Worm (Caenorhabditis elegans) whole organism, young adult: ENCODE results near the gene F59E12.9.

Experiments used
- B0019.2 ChIP-seq: fragments of 200-800 bp; sonication (Bioruptor generic); conservative IDR thresholded peaks from 2 replicates; pipeline ENCODE4 v1.3.6; 2022; ENCODE audit warnings: missing genetic modification reagents, missing genetic modification characterization, missing compliant biosample characterization
- D2030.7 ChIP-seq: fragments of 200-800 bp; sonication (Bioruptor generic); IDR thresholded peaks from 2 replicates; pipeline ENCODE4 v1.3.6; 2022; ENCODE audit warnings: missing genetic modification reagents, missing genetic modification characterization, missing compliant biosample characterization
- F10E7.11 ChIP-seq: sonication (generic microtip); optimal IDR thresholded peaks from 2 replicates; lab custom pipeline; 2017; ENCODE audit warnings: mild to moderate bottlenecking, missing genetic modification characterization, moderate library complexity, missing compliant biosample characterization
- F33H1.4 ChIP-seq: fragments of 200-800 bp; sonication (Bioruptor generic); IDR thresholded peaks from 2 replicates; pipeline ENCODE4 v1.3.6; 2022; ENCODE audit warnings: missing genetic modification reagents, missing genetic modification characterization, missing compliant biosample characterization
- F49E8.2 ChIP-seq: sonication (generic microtip); optimal IDR thresholded peaks from 3 replicates; lab custom pipeline; 2017; ENCODE audit warnings: missing genetic modification characterization, mild to moderate bottlenecking, missing compliant biosample characterization, antibody characterized with exemption, moderate library complexity; ENCODE audit not compliant: insufficient read depth
- F57A8.1 ChIP-seq: fragments of 200-800 bp; sonication (Bioruptor generic); optimal IDR thresholded peaks from 2 replicates; lab custom pipeline; 2018; ENCODE audit warnings: mild to moderate bottlenecking, missing genetic modification characterization, moderate library complexity, missing compliant biosample characterization
- T07F8.4 ChIP-seq: sonication (generic microtip); optimal IDR thresholded peaks from 2 replicates; lab custom pipeline; 2016; ENCODE audit warnings: mild to moderate bottlenecking, missing genetic modification characterization, moderate library complexity, missing compliant biosample characterization
- Y53F4B.3 ChIP-seq: fragments of 200-800 bp; sonication (Bioruptor generic); IDR thresholded peaks from 2 replicates; pipeline ENCODE4 v1.3.6; 2022; ENCODE audit warnings: missing genetic modification reagents, missing genetic modification characterization, missing compliant biosample characterization
- Y67H2A.10 ChIP-seq: fragments of 200-800 bp; sonication (Bioruptor generic); conservative IDR thresholded peaks from 2 replicates; pipeline ENCODE4 v1.3.6; 2022; ENCODE audit warnings: missing genetic modification reagents, missing genetic modification characterization, missing compliant biosample characterization
- ama-1 ChIP-seq, 3 experiments: fragments of 150-350 bp in 1 of 3; sonication (generic microtip) in 2 of 3; optimal IDR thresholded peaks; 2 replicates each; lab custom pipeline; 2014 to 2018; ENCODE audit warnings: missing biosample characterization in 2 of 3, missing genetic modification characterization in 2 of 3, missing genetic modification reagents in 2 of 3
- aptf-2 ChIP-seq: fragments of 200-800 bp; sonication (Bioruptor generic); conservative IDR thresholded peaks from 2 replicates; pipeline ENCODE4 v1.3.6; 2022; ENCODE audit warnings: missing genetic modification reagents, missing genetic modification characterization, missing compliant biosample characterization
- athp-1 ChIP-seq: sonication (generic microtip); optimal IDR thresholded peaks from 2 replicates; lab custom pipeline; 2017; ENCODE audit warnings: mild to moderate bottlenecking, missing genetic modification characterization, missing compliant biosample characterization
- attf-3 ChIP-seq: fragments of 200-800 bp; sonication (Bioruptor generic); conservative IDR thresholded peaks from 2 replicates; pipeline ENCODE4 v1.3.6; 2022; ENCODE audit warnings: missing genetic modification reagents, missing genetic modification characterization, missing compliant biosample characterization
- bed-2 ChIP-seq: fragments of 200-800 bp; sonication (Bioruptor generic); IDR thresholded peaks from 2 replicates; pipeline ENCODE4 v1.3.6; 2022; ENCODE audit warnings: missing genetic modification reagents, missing genetic modification characterization, missing compliant biosample characterization
- ccch-3 ChIP-seq: fragments of 200-800 bp; sonication (Bioruptor generic); optimal IDR thresholded peaks from 2 replicates; lab custom pipeline; 2018; ENCODE audit warnings: mild to moderate bottlenecking, missing genetic modification characterization, missing compliant biosample characterization
- ceh-100 ChIP-seq: fragments of 200-800 bp; sonication (Bioruptor generic); IDR thresholded peaks from 2 replicates; pipeline ENCODE4 v1.3.6; 2022; ENCODE audit warnings: missing genetic modification reagents, missing genetic modification characterization, missing compliant biosample characterization
- ceh-27 ChIP-seq: fragments of 200-800 bp; sonication (Bioruptor generic); optimal IDR thresholded peaks from 2 replicates; lab custom pipeline; 2018; ENCODE audit warnings: mild to moderate bottlenecking, missing genetic modification characterization, moderate library complexity, missing compliant biosample characterization
- ceh-79 ChIP-seq: sonication (generic microtip); optimal IDR thresholded peaks from 2 replicates; lab custom pipeline; 2017; ENCODE audit warnings: mild to moderate bottlenecking, missing genetic modification characterization, missing compliant biosample characterization
- ceh-91 ChIP-seq: fragments of 200-800 bp; sonication (Bioruptor generic); IDR thresholded peaks from 2 replicates; pipeline ENCODE4 v1.3.6; 2022; ENCODE audit warnings: missing genetic modification reagents, missing genetic modification characterization, missing compliant biosample characterization
- dpff-1 ChIP-seq: sonication (generic microtip); optimal IDR thresholded peaks from 2 replicates; lab custom pipeline; 2017; ENCODE audit warnings: mild to moderate bottlenecking, missing genetic modification characterization, missing compliant biosample characterization
- egl-44 ChIP-seq: fragments of 200-800 bp; sonication (Bioruptor generic); IDR thresholded peaks from 2 replicates; pipeline ENCODE4 v1.3.6; 2022; ENCODE audit warnings: missing genetic modification reagents, missing genetic modification characterization, missing compliant biosample characterization
- him-1 ChIP-seq: sonication (generic microtip); optimal IDR thresholded peaks from 2 replicates; lab custom pipeline; 2016; ENCODE audit warnings: missing genotype, missing genetic modification reagents, missing genetic modification characterization, missing compliant biosample characterization
- hlh-12 ChIP-seq: sonication (generic microtip); optimal IDR thresholded peaks from 2 replicates; lab custom pipeline; 2016; ENCODE audit warnings: missing genetic modification characterization, missing compliant biosample characterization
- hlh-26 ChIP-seq: fragments of 200-800 bp; sonication (Bioruptor generic); conservative IDR thresholded peaks from 2 replicates; pipeline ENCODE4 v1.3.6; 2022; ENCODE audit warnings: missing genetic modification reagents, missing genetic modification characterization, missing compliant biosample characterization
- lin-35 ChIP-seq, 3 experiments: fragments of 150-350 bp in 2 of 3; sonication (generic microtip) in 1 of 3; optimal IDR thresholded peaks; 2 replicates each; lab custom pipeline; 2014 to 2018; ENCODE audit warnings: missing biosample characterization in 3 of 3, missing genetic modification characterization in 3 of 3, missing genetic modification reagents in 3 of 3
- lir-1 ChIP-seq: fragments of 200-800 bp; sonication (Bioruptor generic); conservative IDR thresholded peaks from 2 replicates; pipeline ENCODE4 v1.3.6; 2022; ENCODE audit warnings: missing genetic modification reagents, missing genetic modification characterization, missing compliant biosample characterization
- lsl-1 ChIP-seq: fragments of 200-800 bp; sonication (Bioruptor generic); optimal IDR thresholded peaks from 2 replicates; lab custom pipeline; 2018; ENCODE audit warnings: mild to moderate bottlenecking, missing genetic modification characterization, moderate library complexity, missing compliant biosample characterization
- mes-4 ChIP-seq: sonication (generic microtip); optimal IDR thresholded peaks from 2 replicates; lab custom pipeline; 2016; ENCODE audit warnings: missing genotype, missing genetic modification characterization, missing compliant biosample characterization
- nhr-120 ChIP-seq: fragments of 200-800 bp; sonication (Bioruptor generic); IDR thresholded peaks from 2 replicates; pipeline ENCODE4 v1.3.6; 2022; ENCODE audit warnings: missing genetic modification characterization, missing compliant biosample characterization
- nhr-27 ChIP-seq: fragments of 200-800 bp; sonication (Bioruptor generic); optimal IDR thresholded peaks from 2 replicates; lab custom pipeline; 2018; ENCODE audit warnings: mild to moderate bottlenecking, missing genetic modification characterization, moderate library complexity, missing compliant biosample characterization
- rcor-1 ChIP-seq: fragments of 200-800 bp; sonication (Bioruptor generic); IDR thresholded peaks from 2 replicates; pipeline ENCODE4 v1.3.6; 2022; ENCODE audit warnings: missing genetic modification reagents, missing genetic modification characterization, missing compliant biosample characterization
- rec-8 ChIP-seq, 2 experiments: sonication (generic microtip); optimal IDR thresholded peaks; 2 replicates each; lab custom pipeline; 2016; ENCODE audit warnings: mild to moderate bottlenecking in 2 of 2, missing genetic modification characterization in 2 of 2, missing genetic modification reagents in 2 of 2, missing genotype in 2 of 2, missing biosample characterization in 1 of 2, missing compliant biosample characterization in 1 of 2, moderate library complexity in 1 of 2
- repo-1 ChIP-seq: sonication (generic microtip); optimal IDR thresholded peaks from 2 replicates; lab custom pipeline; 2017; ENCODE audit warnings: mild to moderate bottlenecking, missing genetic modification characterization, missing compliant biosample characterization
- sdz-38 ChIP-seq: sonication (generic microtip); optimal IDR thresholded peaks from 2 replicates; lab custom pipeline; 2016; ENCODE audit warnings: missing genotype, missing genetic modification characterization, missing compliant biosample characterization
- snpc-3.4 ChIP-seq: sonication (generic microtip); optimal IDR thresholded peaks from 2 replicates; lab custom pipeline; 2017; ENCODE audit warnings: missing genetic modification characterization, mild to moderate bottlenecking, missing compliant biosample characterization, antibody characterized with exemption, moderate library complexity, missing genotype, missing genetic modification reagents
- unc-130 ChIP-seq: sonication (generic microtip); optimal IDR thresholded peaks from 2 replicates; lab custom pipeline; 2016; ENCODE audit warnings: missing genetic modification reagents, missing genetic modification characterization, missing compliant biosample characterization
- unc-62 ChIP-seq: fragments of 150-350 bp; optimal IDR thresholded peaks from 2 replicates; lab custom pipeline; 2014; ENCODE audit warnings: missing biosample characterization, missing genetic modification reagents, missing genetic modification characterization
- xnd-1 ChIP-seq: sonication (generic microtip); optimal IDR thresholded peaks from 2 replicates; lab custom pipeline; 2016; ENCODE audit warnings: missing genotype, missing genetic modification reagents, missing genetic modification characterization, missing compliant biosample characterization
- ztf-22 ChIP-seq: fragments of 200-800 bp; sonication (Bioruptor generic); optimal IDR thresholded peaks from 2 replicates; lab custom pipeline; 2018; ENCODE audit warnings: mild to moderate bottlenecking, missing genetic modification characterization, moderate library complexity, missing compliant biosample characterization
- ztf-25 ChIP-seq: fragments of 200-800 bp; sonication (Bioruptor generic); IDR thresholded peaks from 2 replicates; pipeline ENCODE4 v1.3.6; 2022; ENCODE audit warnings: missing genetic modification reagents, missing genetic modification characterization, missing compliant biosample characterization
- ztf-3 ChIP-seq: fragments of 200-800 bp; sonication (Bioruptor generic); optimal IDR thresholded peaks from 2 replicates; lab custom pipeline; 2018; ENCODE audit warnings: mild to moderate bottlenecking, missing genetic modification characterization, missing compliant biosample characterization

Gene F59E12.9

ce11 chrII:5599326-5600044 is 47.4 kb downstream of the F59E12.9 start, which contains the start of gene C17G10.10 (continued):
- no peak for TF ChIP-seq aptf-2 (GFP tag; lab: Robert Waterston, UW)
- no peak for TF ChIP-seq sdz-38
- TF ChIP-seq hlh-12 = no peak
- TF ChIP-seq F57A8.1 (GFP tag; lab: Kevin White, UChicago) = no peak
- TF ChIP-seq attf-3 (GFP tag; lab: Robert Waterston, UW) = no peak
- peak; percentile 72 for TF ChIP-seq lsl-1
- peak; percentile 88 for TF ChIP-seq F49E8.2 (tag; lab: Kevin White, UChicago)
- peak; percentile 78 for TF ChIP-seq repo-1 (tag; lab: Kevin White, UChicago)
- TF ChIP-seq ztf-25 (GFP tag; lab: Robert Waterston, UW) = no peak
- TF ChIP-seq nhr-120 (GFP tag; lab: Robert Waterston, UW) = no peak
- TF ChIP-seq rec-8 (tag; optimal IDR thresholded peaks at IDR 0.05; lab: Kevin White, UChicago) = no peak
- TF ChIP-seq unc-130 (GFP tag; lab: Kevin White, UChicago) = no peak
- TF ChIP-seq F33H1.4 (GFP tag; lab: Robert Waterston, UW) = peak; percentile 53
- TF ChIP-seq xnd-1 (tag; lab: Kevin White, UChicago) = peak; percentile 57
- no peak for TF ChIP-seq Y53F4B.3 (GFP tag; lab: Robert Waterston, UW)
- no peak for TF ChIP-seq hlh-26 (GFP tag; lab: Robert Waterston, UW)
- TF ChIP-seq nhr-27 (tag; lab: Kevin White, UChicago) = no peak
- TF ChIP-seq dpff-1 = no peak
- peak; percentile 83 for TF ChIP-seq ama-1 (optimal IDR thresholded peaks at IDR 0.05; lab: Kevin White, UChicago)
- no peak for TF ChIP-seq ama-1 (GFP tag; optimal IDR thresholded peaks at IDR 0.05; lab: Kevin White, UChicago)
- TF ChIP-seq ccch-3 (GFP tag; lab: Kevin White, UChicago) = no peak
- peak; percentile 97 for TF ChIP-seq snpc-3.4 (tag; lab: Kevin White, UChicago)
- TF ChIP-seq F10E7.11 (tag; lab: Kevin White, UChicago) = no peak
- TF ChIP-seq ceh-79 (tag; lab: Kevin White, UChicago) = no peak
- TF ChIP-seq ceh-27 (GFP tag; lab: Kevin White, UChicago) = peak; percentile 4
- TF ChIP-seq lir-1 (GFP tag; lab: Robert Waterston, UW) = no peak
- no peak for TF ChIP-seq ztf-3
- TF ChIP-seq ceh-91 (GFP tag; lab: Robert Waterston, UW) = peak; percentile 12; the same call in 1 of the 2 replicates
- TF ChIP-seq bed-2 (GFP tag; lab: Robert Waterston, UW) = no peak
- peak; percentile 94 for TF ChIP-seq him-1
- TF ChIP-seq B0019.2 (GFP tag; lab: Robert Waterston, UW) = no peak
- TF ChIP-seq mes-4 (tag; lab: Kevin White, UChicago) = no peak
- no peak for TF ChIP-seq T07F8.4
- TF ChIP-seq lin-35 (GFP tag; optimal IDR thresholded peaks at IDR 0.05; lab: Kevin White, UChicago) = peak in 1 of 3 experiments; percentile 38
- no peak for TF ChIP-seq athp-1 (tag; lab: Kevin White, UChicago)
- peak; percentile 75 for TF ChIP-seq ceh-100 (GFP tag; lab: Robert Waterston, UW)
- 0 out of 2 replicates have a peak, but pooled peaks have one; percentile 13 for TF ChIP-seq egl-44 (GFP tag; lab: Robert Waterston, UW)
- peak; percentile 66 for TF ChIP-seq rcor-1 (GFP tag; lab: Robert Waterston, UW)

DNA sequence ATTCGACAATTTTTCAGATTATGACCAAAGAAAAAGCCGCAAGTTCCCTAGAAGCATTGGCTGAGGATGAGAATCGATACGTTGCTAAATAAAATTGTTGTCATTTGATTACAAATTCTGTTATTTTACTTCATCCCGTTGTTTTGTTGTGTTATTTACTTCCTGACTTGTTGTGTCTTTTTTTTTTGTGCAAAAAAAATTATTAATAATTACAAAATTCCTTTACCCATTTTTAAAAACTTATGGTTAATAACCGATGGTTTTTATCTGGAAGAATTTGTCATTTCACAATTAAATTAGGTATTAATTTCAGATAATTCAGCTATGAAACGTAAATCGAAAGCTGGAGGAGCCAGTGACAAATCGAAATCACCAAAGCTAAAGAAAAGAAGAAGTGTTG is 50.6 kb downstream of the F59E12.9 start, which contains the start of gene C17G10.1:
Gene C17G10.1, plus strand, starts transcription at position 301 of the 400 bp plus-strand sequence.
- TF ChIP-seq unc-62 = no peak
- no peak for TF ChIP-seq ceh-27 (GFP tag; lab: Kevin White, UChicago)
- no peak for TF ChIP-seq D2030.7 (GFP tag; lab: Robert Waterston, UW)
- TF ChIP-seq Y67H2A.10 (GFP tag; lab: Robert Waterston, UW) = no peak
- TF ChIP-seq ama-1 (optimal IDR thresholded peaks at IDR 0.05; lab: Kevin White, UChicago) = no peak
- TF ChIP-seq ama-1 (GFP tag; optimal IDR thresholded peaks at IDR 0.05; lab: Kevin White, UChicago) = no peak
- TF ChIP-seq ztf-22 = no peak
- TF ChIP-seq mes-4 (tag; lab: Kevin White, UChicago) = no peak
- no peak for TF ChIP-seq lsl-1
